Worm (Caenorhabditis elegans): ENCODE measurements around the gene B0546.4.

DNA sequence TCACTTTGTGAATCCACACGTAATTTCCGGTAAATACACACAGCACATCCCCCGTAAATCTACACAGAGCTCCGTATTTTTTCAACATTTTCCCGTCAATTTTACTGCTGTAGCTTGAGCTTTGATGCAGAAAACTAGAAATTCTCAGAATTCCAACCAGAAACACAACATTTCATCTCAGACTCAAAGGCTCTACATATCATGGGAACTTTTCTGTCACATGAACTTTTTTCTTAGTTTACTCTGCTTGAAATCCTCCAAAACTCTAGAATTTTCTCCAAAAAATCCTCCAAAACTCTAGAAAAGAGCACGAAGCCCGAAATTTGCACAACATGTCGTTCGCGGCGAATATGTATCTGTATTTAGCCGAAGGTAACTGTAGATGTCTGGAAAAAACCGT lies 20.7 kb downstream of the B0546.4 start, which contains the start of gene Y55H10A.2:
- no peak for TF ChIP-seq snpc-4 (GFP tag; optimal IDR thresholded peaks at IDR 0.05)
- TF ChIP-seq snpc-4 (tag; optimal IDR thresholded peaks at IDR 0.05) = no peak
- TF ChIP-seq dpl-1 (GFP tag; optimal IDR thresholded peaks at IDR 0.05) = no peak
- TF ChIP-seq C17E4.6 (GFP tag; IDR thresholded peaks at IDR 0.05) = no peak
- no peak for TF ChIP-seq sdz-38 (tag; optimal IDR thresholded peaks at IDR 0.05)
- TF ChIP-seq ama-1 (optimal IDR thresholded peaks at IDR 0.05) = no peak
- TF ChIP-seq ama-1 (GFP tag; optimal IDR thresholded peaks at IDR 0.05) = no peak
- no peak for TF ChIP-seq nhr-90 (tag; optimal IDR thresholded peaks at IDR 0.05)
- no peak for TF ChIP-seq Y95B8A.8 (GFP tag; IDR thresholded peaks at IDR 0.05)
- TF ChIP-seq somi-1 (GFP tag; optimal IDR thresholded peaks at IDR 0.05) = no peak
- TF ChIP-seq unc-130 (GFP tag; optimal IDR thresholded peaks at IDR 0.05) = no peak
- TF ChIP-seq lag-1 (GFP tag; IDR thresholded peaks at IDR 0.05) = no peak
- no peak for TF ChIP-seq Y56A3A.18 (GFP tag; IDR thresholded peaks at IDR 0.05)
- no peak for TF ChIP-seq lin-40 (tag; optimal IDR thresholded peaks at IDR 0.05)
- no peak for TF ChIP-seq nfya-2 (GFP tag; IDR thresholded peaks at IDR 0.05)
- no peak for TF ChIP-seq egl-18 (GFP tag; IDR thresholded peaks at IDR 0.05)

Measured in whole organism, young adult.